Fruit fly (Drosophila melanogaster) S2 (cell line): ENCODE measurements around the gene CG7407.

Experiments
- CG8478 ChIP-seq: fragments of >200 bp; optimal IDR thresholded peaks from 2 replicates; lab custom pipeline; 2018
- CTCF ChIP-seq, 2 experiments: fragments of >200 bp; optimal IDR thresholded peaks; 2 replicates each; lab custom pipeline; 2018

DNA sequence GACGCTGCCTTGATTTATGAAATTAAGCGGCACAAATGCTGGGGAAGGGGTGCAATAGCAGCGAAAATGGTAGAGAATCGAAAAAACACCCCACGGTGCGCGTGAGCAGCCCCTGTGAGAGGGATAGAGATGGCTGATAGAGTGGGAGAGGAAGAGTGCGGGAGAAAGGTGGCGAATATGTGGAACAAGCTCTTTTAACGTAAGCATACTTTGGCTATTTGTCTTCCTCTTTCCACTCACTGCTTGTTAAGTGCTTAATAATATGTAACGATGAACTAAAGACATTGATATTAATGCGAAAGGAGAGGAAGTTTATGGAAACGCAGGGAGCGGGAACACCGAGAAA is 17.4 kb downstream of the CG7407 start:
- no peak for TF ChIP-seq CG8478 (lab: Kevin White, UChicago)
- TF ChIP-seq CTCF (optimal IDR thresholded peaks at IDR 0.05; lab: Kevin White, UChicago): no peak
